Worm (Caenorhabditis elegans): ENCODE results near the gene F19B10.5.

DNA sequence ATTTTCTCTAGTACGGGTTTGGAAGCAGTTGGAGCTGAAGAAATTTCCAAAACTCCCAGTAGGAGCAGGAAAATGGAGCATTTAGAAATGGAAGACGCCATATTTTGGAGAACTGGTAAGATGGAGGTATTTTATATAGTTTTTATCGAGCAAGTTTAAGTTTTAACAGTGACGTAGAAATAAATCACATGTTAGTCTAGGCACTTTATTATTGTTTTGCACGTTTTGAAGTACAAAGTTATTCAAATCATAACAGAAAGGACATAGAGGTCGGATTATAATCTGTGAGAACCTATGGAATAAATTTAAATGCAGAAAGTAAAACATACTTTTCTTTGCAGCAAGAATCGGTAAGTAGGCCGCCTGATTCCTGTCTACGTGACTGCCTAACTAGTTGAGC, 8.3 kb downstream of the F19B10.5 start, which contains the start of gene F19B10.6:
- TF ChIP-seq him-1 (tag; optimal IDR thresholded peaks at IDR 0.05): no peak
- TF ChIP-seq W03F9.2 (tag; optimal IDR thresholded peaks at IDR 0.05): no peak

Data from whole organism, L4/young adult.